Fruit fly (Drosophila melanogaster) whole organism, embryonic: Measurements from ENCODE around the gene P58IPK.
A peak's percentile ranks its signal among the peaks of the same experiment; 100 is the strongest.

Source experiments
- Antp ChIP-seq: fragments of 200-800 bp; sonication (Bioruptor generic); optimal IDR thresholded peaks from 3 replicates; lab custom pipeline; 2016; ENCODE audit warnings: missing biosample characterization, missing genetic modification characterization
- C15 ChIP-seq: fragments of 200-800 bp; sonication (Bioruptor generic); IDR thresholded peaks from 3 replicates; pipeline ENCODE4 v1.3.6; 2022; ENCODE audit warnings: missing biosample characterization, missing genetic modification characterization
- CG10366 ChIP-seq: fragments of 200-800 bp; sonication (Bioruptor generic); IDR thresholded peaks from 2 replicates; pipeline ENCODE4 v1.3.6; 2022; ENCODE audit warnings: missing biosample characterization, missing genetic modification characterization
- CG10431 ChIP-seq: fragments of 200-800 bp; sonication (Bioruptor generic); optimal IDR thresholded peaks from 3 replicates; lab custom pipeline; 2018; ENCODE audit warnings: missing biosample characterization, mild to moderate bottlenecking, missing genetic modification characterization
- CG10565 ChIP-seq: fragments of 200-800 bp; sonication (Bioruptor generic); optimal IDR thresholded peaks from 3 replicates; lab custom pipeline; 2016; ENCODE audit warnings: missing biosample characterization, mild to moderate bottlenecking, missing genetic modification characterization
- CG12219 ChIP-seq: fragments of 200-800 bp; sonication (Bioruptor generic); optimal IDR thresholded peaks from 3 replicates; lab custom pipeline; 2018; ENCODE audit warnings: missing biosample characterization, mild to moderate bottlenecking, missing genetic modification characterization
- CG12299 ChIP-seq: fragments of 200-800 bp; sonication (Bioruptor generic); optimal IDR thresholded peaks from 2 replicates; lab custom pipeline; 2018; ENCODE audit warnings: missing biosample characterization, mild to moderate bottlenecking, missing genetic modification characterization
- CG12391 ChIP-seq: fragments of 200-800 bp; sonication (Bioruptor generic); optimal IDR thresholded peaks from 3 replicates; lab custom pipeline; 2018; ENCODE audit warnings: missing biosample characterization, mild to moderate bottlenecking, missing genetic modification characterization, moderate library complexity
- CG12769 ChIP-seq: fragments of 200-800 bp; sonication (Bioruptor generic); optimal IDR thresholded peaks from 2 replicates; lab custom pipeline; 2019; ENCODE audit warnings: missing biosample characterization, mild to moderate bottlenecking, missing genetic modification characterization, moderate library complexity
- CG13123 ChIP-seq: fragments of 200-800 bp; sonication (Bioruptor generic); optimal IDR thresholded peaks from 2 replicates; lab custom pipeline; 2016; ENCODE audit warnings: missing biosample characterization, missing genetic modification characterization
- CG13296 ChIP-seq: fragments of 200-800 bp; sonication (Bioruptor generic); optimal IDR thresholded peaks from 3 replicates; lab custom pipeline; 2018; ENCODE audit warnings: missing biosample characterization, mild to moderate bottlenecking, missing genetic modification characterization
- CG14860 ChIP-seq: fragments of 200-800 bp; sonication (Bioruptor generic); IDR thresholded peaks from 3 replicates; pipeline ENCODE4 v1.3.6; 2022; ENCODE audit warnings: missing biosample characterization, missing genetic modification characterization; ENCODE audit not compliant: partially characterized antibody
- CG15514 ChIP-seq: fragments of 200-800 bp; sonication (Bioruptor generic); optimal IDR thresholded peaks from 3 replicates; lab custom pipeline; 2017; ENCODE audit warnings: missing biosample characterization, missing genetic modification characterization, mild to moderate bottlenecking, moderate library complexity, missing genetic modification reagents
- CG16815 ChIP-seq: fragments of 200-800 bp; sonication (Bioruptor generic); optimal IDR thresholded peaks from 3 replicates; lab custom pipeline; 2017; ENCODE audit warnings: missing biosample characterization, mild to moderate bottlenecking, missing genetic modification characterization
- CG17361 ChIP-seq: fragments of 200-800 bp; sonication (Bioruptor generic); IDR thresholded peaks from 3 replicates; pipeline ENCODE4 v1.3.6; 2022; ENCODE audit warnings: missing biosample characterization, missing genetic modification characterization
- CG17912 ChIP-seq: fragments of 200-800 bp; sonication (Bioruptor generic); optimal IDR thresholded peaks from 2 replicates; lab custom pipeline; 2018; ENCODE audit warnings: missing biosample characterization, mild to moderate bottlenecking, missing genetic modification characterization
- CG2116 ChIP-seq: fragments of 200-800 bp; sonication (Bioruptor generic); optimal IDR thresholded peaks from 3 replicates; lab custom pipeline; 2018; ENCODE audit warnings: missing biosample characterization, mild to moderate bottlenecking, missing genetic modification characterization
- CG2712 ChIP-seq: fragments of 200-800 bp; optimal IDR thresholded peaks from 3 replicates; lab custom pipeline; 2019; ENCODE audit warnings: missing biosample characterization, mild to moderate bottlenecking, missing genetic modification characterization, moderate library complexity
- CG3838 ChIP-seq: fragments of 200-800 bp; sonication (Bioruptor generic); optimal IDR thresholded peaks from 3 replicates; lab custom pipeline; 2016; ENCODE audit warnings: missing biosample characterization, missing genetic modification characterization
- CG4328 ChIP-seq: fragments of 200-800 bp; sonication (Bioruptor generic); optimal IDR thresholded peaks from 3 replicates; lab custom pipeline; 2017; ENCODE audit warnings: missing biosample characterization, missing genetic modification reagents, missing genetic modification characterization
- CG4424 ChIP-seq: fragments of 200-800 bp; sonication (Bioruptor generic); optimal IDR thresholded peaks from 3 replicates; lab custom pipeline; 2016; ENCODE audit warnings: missing biosample characterization, missing genetic modification characterization
- CG4707 ChIP-seq: fragments of 200-800 bp; sonication (Bioruptor generic); optimal IDR thresholded peaks from 2 replicates; lab custom pipeline; 2018; ENCODE audit warnings: missing biosample characterization, mild to moderate bottlenecking, missing genetic modification characterization, moderate library complexity
- CG6791 ChIP-seq: fragments of 200-800 bp; sonication (Bioruptor generic); IDR thresholded peaks from 3 replicates; pipeline ENCODE4 v1.3.6; 2022; ENCODE audit warnings: missing biosample characterization, missing genetic modification characterization; ENCODE audit not compliant: partially characterized antibody
- CG7745 ChIP-seq: fragments of 200-800 bp; sonication (Bioruptor generic); optimal IDR thresholded peaks from 2 replicates; lab custom pipeline; 2018; ENCODE audit warnings: missing biosample characterization, mild to moderate bottlenecking, missing genetic modification characterization, moderate library complexity
- CG7839 ChIP-seq: fragments of 200-800 bp; sonication (Bioruptor generic); optimal IDR thresholded peaks from 3 replicates; lab custom pipeline; 2018; ENCODE audit warnings: missing biosample characterization, mild to moderate bottlenecking, missing genetic modification characterization, moderate library complexity
- Chrac-16 ChIP-seq: fragments of 200-800 bp; sonication (Bioruptor generic); optimal IDR thresholded peaks from 3 replicates; lab custom pipeline; 2016; ENCODE audit warnings: missing biosample characterization, missing genetic modification characterization
- D19A ChIP-seq: fragments of 200-800 bp; optimal IDR thresholded peaks from 3 replicates; lab custom pipeline; 2019; ENCODE audit warnings: missing biosample characterization, mild to moderate bottlenecking, missing genetic modification characterization, moderate library complexity
- Doc3 ChIP-seq: fragments of 200-800 bp; sonication (Bioruptor generic); IDR thresholded peaks from 3 replicates; pipeline ENCODE4 v1.3.6; 2022; ENCODE audit warnings: missing biosample characterization, missing genetic modification characterization; ENCODE audit not compliant: partially characterized antibody
- Elba2 ChIP-seq: fragments of 200-800 bp; sonication (Bioruptor generic); optimal IDR thresholded peaks from 3 replicates; lab custom pipeline; 2016; ENCODE audit warnings: missing biosample characterization, missing genetic modification characterization
- Hey ChIP-seq: fragments of 200-800 bp; sonication (Bioruptor generic); optimal IDR thresholded peaks from 3 replicates; lab custom pipeline; 2018; ENCODE audit warnings: missing biosample characterization, mild to moderate bottlenecking, missing genetic modification characterization
- HmgZ ChIP-seq: fragments of 200-800 bp; sonication (Bioruptor generic); optimal IDR thresholded peaks from 2 replicates; lab custom pipeline; 2018; ENCODE audit warnings: missing biosample characterization, mild to moderate bottlenecking, missing genetic modification characterization
- NFAT ChIP-seq: fragments of 200-800 bp; sonication (Bioruptor generic); IDR thresholded peaks from 2 replicates; pipeline ENCODE4 v1.3.6; 2022; ENCODE audit warnings: missing biosample characterization, missing genetic modification characterization
- NfI ChIP-seq: fragments of 200-800 bp; sonication (Bioruptor generic); optimal IDR thresholded peaks from 3 replicates; lab custom pipeline; 2018; ENCODE audit warnings: missing biosample characterization, mild to moderate bottlenecking, missing genetic modification characterization, moderate library complexity
- Optix ChIP-seq: fragments of 200-800 bp; sonication (Bioruptor generic); IDR thresholded peaks from 3 replicates; pipeline ENCODE4 v1.3.6; 2022; ENCODE audit warnings: missing biosample characterization, missing genetic modification characterization
- Xbp1 ChIP-seq: fragments of 200-800 bp; sonication (Bioruptor generic); optimal IDR thresholded peaks from 3 replicates; lab custom pipeline; 2016; ENCODE audit warnings: missing biosample characterization, mild to moderate bottlenecking, missing genetic modification characterization
- abd-A ChIP-seq: fragments of 200-800 bp; sonication (Bioruptor generic); optimal IDR thresholded peaks from 3 replicates; lab custom pipeline; 2019; ENCODE audit warnings: missing biosample characterization, mild to moderate bottlenecking, missing genetic modification characterization, moderate library complexity
- ash1 ChIP-seq: fragments of 200-800 bp; sonication (Bioruptor generic); optimal IDR thresholded peaks from 2 replicates; lab custom pipeline; 2018; ENCODE audit warnings: missing biosample characterization, mild to moderate bottlenecking, missing genetic modification characterization
- br ChIP-seq: fragments of >200 bp; optimal IDR thresholded peaks from 2 replicates; lab custom pipeline; 2017
- btn ChIP-seq: fragments of 200-800 bp; sonication (Bioruptor generic); optimal IDR thresholded peaks from 2 replicates; lab custom pipeline; 2016; ENCODE audit warnings: missing biosample characterization, missing genetic modification characterization
- cato ChIP-seq: fragments of 200-800 bp; sonication (Bioruptor generic); optimal IDR thresholded peaks from 2 replicates; lab custom pipeline; 2016; ENCODE audit warnings: missing biosample characterization, missing genetic modification characterization, borderline replicate concordance
- cg ChIP-seq: fragments of 200-800 bp; sonication (Bioruptor generic); optimal IDR thresholded peaks from 3 replicates; lab custom pipeline; 2019; ENCODE audit warnings: missing biosample characterization, mild to moderate bottlenecking, missing genetic modification characterization, moderate library complexity
- dpn ChIP-seq, 2 experiments: fragments of 200-800 bp; sonication (Bioruptor generic); optimal IDR thresholded peaks; 3 replicates each; lab custom pipeline; 2016; ENCODE audit warnings: missing biosample characterization in 2 of 2, missing genetic modification characterization in 2 of 2
- dysf ChIP-seq: fragments of 200-800 bp; sonication (Bioruptor generic); IDR thresholded peaks from 3 replicates; pipeline ENCODE4 v1.3.6; 2022; ENCODE audit warnings: missing biosample characterization, missing genetic modification characterization
- ftz-f1 ChIP-seq: fragments of 200-800 bp; sonication (Bioruptor generic); optimal IDR thresholded peaks from 2 replicates; lab custom pipeline; 2016; ENCODE audit warnings: missing biosample characterization, missing genetic modification characterization
- gfzf ChIP-seq: fragments of 200-800 bp; sonication (Bioruptor generic); optimal IDR thresholded peaks from 2 replicates; lab custom pipeline; 2016; ENCODE audit warnings: missing biosample characterization, mild to moderate bottlenecking, missing genetic modification characterization, moderate library complexity
- jigr1 ChIP-seq: fragments of 200-800 bp; sonication (Bioruptor generic); IDR thresholded peaks from 3 replicates; pipeline ENCODE4 v1.3.6; 2022; ENCODE audit warnings: missing biosample characterization, missing genetic modification characterization
- kah ChIP-seq: fragments of 200-800 bp; sonication (Bioruptor generic); optimal IDR thresholded peaks from 2 replicates; lab custom pipeline; 2018; ENCODE audit warnings: missing biosample characterization, mild to moderate bottlenecking, missing genetic modification characterization
- lilli ChIP-seq: fragments of 200-800 bp; sonication (Bioruptor generic); optimal IDR thresholded peaks from 3 replicates; lab custom pipeline; 2016; ENCODE audit warnings: missing biosample characterization, missing genetic modification characterization
- pb ChIP-seq: fragments of 200-800 bp; sonication (Bioruptor generic); optimal IDR thresholded peaks from 3 replicates; lab custom pipeline; 2016; ENCODE audit warnings: missing biosample characterization, missing genetic modification characterization
- pho ChIP-seq: fragments of 200-800 bp; sonication (Bioruptor generic); optimal IDR thresholded peaks from 2 replicates; lab custom pipeline; 2016; ENCODE audit warnings: missing biosample characterization, missing genetic modification characterization
- vnd ChIP-seq: fragments of 200-800 bp; sonication (Bioruptor generic); IDR thresholded peaks from 3 replicates; pipeline ENCODE4 v1.3.6; 2022; ENCODE audit warnings: missing biosample characterization, missing genetic modification characterization; ENCODE audit not compliant: partially characterized antibody
- zfh1 ChIP-seq: fragments of 200-800 bp; sonication (Bioruptor generic); IDR thresholded peaks from 3 replicates; pipeline ENCODE4 v1.3.6; 2022; ENCODE audit warnings: missing biosample characterization, missing genetic modification characterization

Gene P58IPK

dm6 chr3R:9612217-9612616 lies 25.5 kb downstream of the P58IPK start (continued):
- TF ChIP-seq CG4328 = no peak
- no peak for TF ChIP-seq pb (GFP tag; lab: Kevin White, UChicago)
- no peak for TF ChIP-seq CG2116
- no peak for TF ChIP-seq CG13123 (GFP tag; lab: Kevin White, UChicago)
- TF ChIP-seq dysf (GFP tag; lab: Robert Waterston, UW) = no peak
- no peak for TF ChIP-seq NfI (GFP tag; lab: Kevin White, UChicago)
- TF ChIP-seq CG6791 = peak; percentile 49; the same call in 1 of the 3 replicates
- TF ChIP-seq CG14860 (GFP tag; lab: Robert Waterston, UW) = peak; percentile 80
- TF ChIP-seq cato = no peak
- no peak for TF ChIP-seq CG16815 (GFP tag; lab: Kevin White, UChicago)
- TF ChIP-seq CG10565 (GFP tag; lab: Kevin White, UChicago) = no peak
- no peak for TF ChIP-seq ftz-f1 (GFP tag; lab: Kevin White, UChicago)
- no peak for TF ChIP-seq NFAT (GFP tag; lab: Robert Waterston, UW)
- no peak for TF ChIP-seq CG15514 (GFP tag; lab: Kevin White, UChicago)
- no peak for TF ChIP-seq CG12219 (GFP tag; lab: Kevin White, UChicago)
- no peak for TF ChIP-seq btn (GFP tag; lab: Kevin White, UChicago)
- TF ChIP-seq Chrac-16 (GFP tag; lab: Kevin White, UChicago) = no peak
- no peak for TF ChIP-seq CG2712 (tag; lab: Kevin White, UChicago)
- TF ChIP-seq br (lab: Kevin White, UChicago) = no peak
- TF ChIP-seq CG17361 = no peak
- no peak for TF ChIP-seq zfh1 (GFP tag; lab: Robert Waterston, UW)
- no peak for TF ChIP-seq CG10366 (GFP tag; lab: Robert Waterston, UW)
- TF ChIP-seq CG7839 (tag; lab: Kevin White, UChicago) = no peak
- TF ChIP-seq dpn (GFP tag; optimal IDR thresholded peaks at IDR 0.05; lab: Kevin White, UChicago) = no peak
- no peak for TF ChIP-seq Hey (tag; lab: Kevin White, UChicago)
- TF ChIP-seq CG12299 = no peak
- TF ChIP-seq abd-A = no peak
- no peak for TF ChIP-seq CG7745 (tag; lab: Kevin White, UChicago)
- TF ChIP-seq CG17912 (GFP tag; lab: Kevin White, UChicago) = no peak
- no peak for TF ChIP-seq CG4424
- TF ChIP-seq cg (GFP tag; lab: Kevin White, UChicago) = no peak
- TF ChIP-seq lilli (GFP tag; lab: Kevin White, UChicago) = no peak
- TF ChIP-seq vnd = peak; percentile 68
- TF ChIP-seq CG12769 = peak; percentile 1
- TF ChIP-seq jigr1 = no peak
- no peak for TF ChIP-seq pho
- no peak for TF ChIP-seq CG12391 (tag; lab: Kevin White, UChicago)
- peak; percentile 22 for TF ChIP-seq Xbp1 (GFP tag; lab: Kevin White, UChicago)
- TF ChIP-seq C15 (GFP tag; lab: Robert Waterston, UW) = no peak
- no peak for TF ChIP-seq D19A (tag; lab: Kevin White, UChicago)
- no peak for TF ChIP-seq kah (GFP tag; lab: Kevin White, UChicago)
- TF ChIP-seq HmgZ (tag; lab: Kevin White, UChicago) = no peak
- no peak for TF ChIP-seq Elba2
- no peak for TF ChIP-seq CG4707 (GFP tag; lab: Kevin White, UChicago)
- no peak for TF ChIP-seq CG3838
- TF ChIP-seq gfzf (GFP tag; lab: Kevin White, UChicago) = no peak
- no peak for TF ChIP-seq CG13296 (GFP tag; lab: Kevin White, UChicago)
- no peak for TF ChIP-seq Doc3 (GFP tag; lab: Robert Waterston, UW)
- no peak for TF ChIP-seq Optix
- TF ChIP-seq CG10431 (GFP tag; lab: Kevin White, UChicago) = no peak
- TF ChIP-seq Antp (GFP tag; lab: Kevin White, UChicago) = no peak
- TF ChIP-seq ash1 = no peak
